Worm (Caenorhabditis elegans): ENCODE results near the gene F39H12.3.

- no peak for TF ChIP-seq ztf-29 (GFP tag; IDR thresholded peaks at IDR 0.05)
- TF ChIP-seq cog-1 (tag; optimal IDR thresholded peaks at IDR 0.05): peak; percentile 52
- no peak for TF ChIP-seq T22C8.4 (GFP tag; IDR thresholded peaks at IDR 0.05)
These were observed 13.8 kb downstream of the F39H12.3 start for ce11 chrX:827502-827901.
